Worm (Caenorhabditis elegans): ENCODE data around the gene rfl-1.

The rfl-1 gene

DNA sequence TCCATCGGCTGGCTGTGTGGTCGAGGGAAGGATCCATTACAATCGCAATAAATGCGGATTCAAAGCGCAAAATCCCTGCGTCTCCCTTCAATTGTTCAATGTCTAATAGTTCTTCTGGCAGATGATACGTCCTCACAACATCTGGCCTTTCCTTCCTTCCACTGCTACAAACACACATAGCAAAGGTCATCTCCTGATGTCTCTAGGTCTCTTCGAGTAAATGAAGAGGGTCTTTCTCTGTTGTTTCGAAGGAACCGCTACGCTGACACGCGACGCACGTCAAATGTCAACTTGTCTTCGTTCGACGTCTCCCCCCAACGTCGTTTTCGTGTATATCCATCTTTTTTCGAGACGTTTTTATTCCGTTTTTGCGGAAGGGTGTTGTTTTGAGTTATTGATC is 42.1 kb upstream of the rfl-1 start (continued):
- no peak for TF ChIP-seq ces-1 (GFP tag; optimal IDR thresholded peaks at IDR 0.05)
- TF ChIP-seq lsy-2 (tag; optimal IDR thresholded peaks at IDR 0.05) = peak; percentile 79 to 94
- TF ChIP-seq aha-1 (tag; optimal IDR thresholded peaks at IDR 0.05) = no peak
- no peak for TF ChIP-seq vab-15 (tag; optimal IDR thresholded peaks at IDR 0.05)
- TF ChIP-seq nhr-28 (tag; optimal IDR thresholded peaks at IDR 0.05) = no peak
- TF ChIP-seq mep-1 (tag; optimal IDR thresholded peaks at IDR 0.05) = peak; percentile 88
- no peak for TF ChIP-seq ama-1 (optimal IDR thresholded peaks at IDR 0.05)
- TF ChIP-seq aly-2 (tag; optimal IDR thresholded peaks at IDR 0.05) = peak; percentile 11
- TF ChIP-seq ceh-90 (tag; optimal IDR thresholded peaks at IDR 0.05) = no peak
- no peak for TF ChIP-seq sup-37 (GFP tag; optimal IDR thresholded peaks at IDR 0.05)
- peak; percentile 69 for TF ChIP-seq lin-13 (GFP tag; optimal IDR thresholded peaks at IDR 0.05)
- peak in 1 of 3 experiments; percentile 32 for TF ChIP-seq ceh-82 (tag; optimal IDR thresholded peaks at IDR 0.05)
- no peak for TF ChIP-seq irx-1 (tag; optimal IDR thresholded peaks at IDR 0.05)
- TF ChIP-seq nhr-90 (tag; optimal IDR thresholded peaks at IDR 0.05; ENCODE audit: poor library complexity) = peak; percentile 43
- no peak for TF ChIP-seq tlp-1 (tag; optimal IDR thresholded peaks at IDR 0.05)
- no peak for TF ChIP-seq egl-13 (tag; optimal IDR thresholded peaks at IDR 0.05)
- no peak for TF ChIP-seq alr-1 (tag; optimal IDR thresholded peaks at IDR 0.05; ENCODE audit: borderline replicate concordance)
- no peak for TF ChIP-seq pag-3 (tag; optimal IDR thresholded peaks at IDR 0.05; ENCODE audit: borderline replicate concordance, insufficient read depth)
- peak; percentile 68 for TF ChIP-seq rnt-1 (tag; optimal IDR thresholded peaks at IDR 0.05)
- TF ChIP-seq efl-1 (optimal IDR thresholded peaks at IDR 0.05) = peak; percentile 48 to 62
- TF ChIP-seq efl-1 (GFP tag; optimal IDR thresholded peaks at IDR 0.05 in 1 of 2) = peak; percentile 40 to 82
- TF ChIP-seq nhr-11 (tag; optimal IDR thresholded peaks at IDR 0.05) = no peak
- TF ChIP-seq nhr-84 (tag; optimal IDR thresholded peaks at IDR 0.05) = no peak
- no peak for TF ChIP-seq hlh-4 (tag; optimal IDR thresholded peaks at IDR 0.05)
- TF ChIP-seq mdl-1 (tag; optimal IDR thresholded peaks at IDR 0.05) = peak in 1 of 2 experiments; percentile 35
- TF ChIP-seq unc-98 (GFP tag; IDR thresholded peaks at IDR 0.05) = no peak
- TF ChIP-seq unc-130 (tag; optimal IDR thresholded peaks at IDR 0.05) = peak; percentile 75
- no peak for TF ChIP-seq lir-3 (tag; optimal IDR thresholded peaks at IDR 0.05; ENCODE audit: poor library complexity)
- no peak for TF ChIP-seq jun-1 (tag; optimal IDR thresholded peaks at IDR 0.05)
- TF ChIP-seq unc-62 (GFP tag; optimal IDR thresholded peaks at IDR 0.05) = peak; percentile 80
- no peak for TF ChIP-seq pax-3 (tag; optimal IDR thresholded peaks at IDR 0.05)
- TF ChIP-seq snu-23 (GFP tag; optimal IDR thresholded peaks at IDR 0.05) = peak; percentile 87
- no peak for TF ChIP-seq fkh-8 (tag; optimal IDR thresholded peaks at IDR 0.05)
- no peak for TF ChIP-seq mab-9 (GFP tag; IDR thresholded peaks at IDR 0.05)
- TF ChIP-seq ceh-63 (GFP tag; optimal IDR thresholded peaks at IDR 0.05) = no peak
- no peak for TF ChIP-seq nhr-76 (tag; optimal IDR thresholded peaks at IDR 0.05)
- peak; percentile 24 for TF ChIP-seq unc-86 (tag; optimal IDR thresholded peaks at IDR 0.05)
- TF ChIP-seq skn-1 (tag; optimal IDR thresholded peaks at IDR 0.05) = peak; percentile 3
- no peak for TF ChIP-seq nhr-12 (tag; optimal IDR thresholded peaks at IDR 0.05)
- TF ChIP-seq C34B4.2 (tag; optimal IDR thresholded peaks at IDR 0.05) = no peak
- TF ChIP-seq sptf-1 (tag; optimal IDR thresholded peaks at IDR 0.05) = no peak
- no peak for TF ChIP-seq Y116A8C.19 (tag; optimal IDR thresholded peaks at IDR 0.05; ENCODE audit: borderline replicate concordance)
- no peak for TF ChIP-seq fkh-4 (tag; optimal IDR thresholded peaks at IDR 0.05; ENCODE audit: borderline replicate concordance)
- TF ChIP-seq fos-1 (tag; optimal IDR thresholded peaks at IDR 0.05) = peak; percentile 34
- peak; percentile 47 for TF ChIP-seq nhr-77 (tag; optimal IDR thresholded peaks at IDR 0.05)
- TF ChIP-seq hlh-17 (GFP tag; optimal IDR thresholded peaks at IDR 0.05; ENCODE audit: borderline replicate concordance) = no peak
- TF ChIP-seq swsn-7 (tag; optimal IDR thresholded peaks at IDR 0.05) = peak; percentile 60
- TF ChIP-seq sox-4 (tag; optimal IDR thresholded peaks at IDR 0.05) = no peak
- TF ChIP-seq nhr-19 (GFP tag; conservative IDR thresholded peaks at IDR 0.05) = peak; percentile 62
- TF ChIP-seq nhr-85 (tag) = peak; percentile 92
- no peak for TF ChIP-seq isw-1 (GFP tag; IDR thresholded peaks at IDR 0.05)
- no peak for TF ChIP-seq pqm-1 (tag; optimal IDR thresholded peaks at IDR 0.05)
- no peak for TF ChIP-seq grh-1 (GFP tag; IDR thresholded peaks at IDR 0.05)
- TF ChIP-seq ceh-88 (GFP tag; IDR thresholded peaks at IDR 0.05) = no peak
- TF ChIP-seq snpc-4 (tag; optimal IDR thresholded peaks at IDR 0.05) = peak; percentile 31
